Worm (Caenorhabditis elegans): ENCODE measurements around the gene str-230.

DNA sequence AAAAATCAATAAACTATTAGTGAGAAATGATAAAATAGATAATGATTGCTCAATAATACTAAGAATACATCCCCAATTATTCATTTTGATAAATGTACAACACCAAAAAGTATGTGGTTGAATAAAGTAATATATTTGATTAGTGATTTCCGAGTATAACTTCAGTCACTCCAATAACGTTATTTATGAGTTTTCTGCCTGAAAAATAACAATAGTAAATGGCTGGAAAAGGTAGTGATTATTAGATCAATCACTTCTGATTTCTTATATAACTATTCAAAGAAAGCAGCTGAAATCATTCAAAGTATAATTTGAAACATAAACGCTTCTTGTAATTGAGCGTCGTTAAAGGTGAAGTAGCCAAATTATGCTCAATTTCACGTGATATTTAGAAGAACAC lies at the start of gene str-230:
- TF ChIP-seq bed-1 (GFP tag; IDR thresholded peaks at IDR 0.05) (no peak), lin-40 (tag; optimal IDR thresholded peaks at IDR 0.05) (no peak), ztf-28 (GFP tag; IDR thresholded peaks at IDR 0.05) (no peak), xnd-1 (tag; optimal IDR thresholded peaks at IDR 0.05) (no peak), ceh-91 (GFP tag; IDR thresholded peaks at IDR 0.05) (no peak), Y95B8A.8 (GFP tag; IDR thresholded peaks at IDR 0.05) (no peak), madf-6 (GFP tag; IDR thresholded peaks at IDR 0.05) (no peak)
